Worm (Caenorhabditis elegans): ENCODE results near the gene pudl-1.

The pudl-1 gene

ce11 chrIV:2855056-2855752, 22.5 kb downstream of the pudl-1 start (continued):
- no peak for TF ChIP-seq F37D6.2 (tag; optimal IDR thresholded peaks at IDR 0.05)
- TF ChIP-seq ZK337.2 (GFP tag; IDR thresholded peaks at IDR 0.05), result no peak
- TF ChIP-seq nhr-102 (tag; optimal IDR thresholded peaks at IDR 0.05), result peak; percentile 46
- peak; percentile 77 for TF ChIP-seq hlh-11 (tag; optimal IDR thresholded peaks at IDR 0.05)
- TF ChIP-seq nhr-41 (GFP tag; IDR thresholded peaks at IDR 0.05), result no peak
- no peak for TF ChIP-seq Y5F2A.4 (GFP tag; optimal IDR thresholded peaks at IDR 0.05)
- TF ChIP-seq lin-13 (GFP tag; optimal IDR thresholded peaks at IDR 0.05), result no peak
- peak; percentile 60 for TF ChIP-seq nhr-48 (tag; optimal IDR thresholded peaks at IDR 0.05)
- TF ChIP-seq Y48G9A.11 (GFP tag; IDR thresholded peaks at IDR 0.05), result no peak
- TF ChIP-seq gei-8 (GFP tag; optimal IDR thresholded peaks at IDR 0.05), result no peak
- no peak for TF ChIP-seq nhr-111 (GFP tag; optimal IDR thresholded peaks at IDR 0.05)
- TF ChIP-seq fos-1 (tag; optimal IDR thresholded peaks at IDR 0.05), result no peak
- TF ChIP-seq dve-1 (tag; optimal IDR thresholded peaks at IDR 0.05; ENCODE audit: insufficient read depth), result peak; percentile 81
- no peak for TF ChIP-seq mxl-3 (GFP tag; optimal IDR thresholded peaks at IDR 0.05)
- TF ChIP-seq nhr-11 (tag; optimal IDR thresholded peaks at IDR 0.05), result no peak
- TF ChIP-seq tra-1 (GFP tag; IDR thresholded peaks at IDR 0.05), result peak; percentile 77
- TF ChIP-seq madf-5 (GFP tag; IDR thresholded peaks at IDR 0.05), result no peak
- no peak for TF ChIP-seq lin-29 (GFP tag; IDR thresholded peaks at IDR 0.05)
- peak; percentile 100 for TF ChIP-seq php-3 (GFP tag; IDR thresholded peaks at IDR 0.05)
- TF ChIP-seq snpc-1.2 (GFP tag; IDR thresholded peaks at IDR 0.05), result no peak
- TF ChIP-seq lim-7 (GFP tag; IDR thresholded peaks at IDR 0.05), result no peak

ce11 chrIV:2858734-2859133, 26.0 kb downstream of the pudl-1 start:
- peak; percentile 85 for TF ChIP-seq fkh-10 (GFP tag; optimal IDR thresholded peaks at IDR 0.05)
- no peak for TF ChIP-seq Y48G9A.11 (GFP tag; IDR thresholded peaks at IDR 0.05)
- TF ChIP-seq tag-97 (GFP tag; IDR thresholded peaks at IDR 0.05), result no peak
- no peak for TF ChIP-seq lin-15B (tag; optimal IDR thresholded peaks at IDR 0.05)
- no peak for TF ChIP-seq F44E2.7 (GFP tag; IDR thresholded peaks at IDR 0.05)
- TF ChIP-seq hlh-30 (tag; optimal IDR thresholded peaks at IDR 0.05; ENCODE audit: insufficient read depth), result no peak
- TF ChIP-seq zfp-2 (tag; optimal IDR thresholded peaks at IDR 0.05), result no peak
- no peak for TF ChIP-seq F26F4.8 (GFP tag; conservative IDR thresholded peaks at IDR 0.05)
- TF ChIP-seq nhr-41 (GFP tag; IDR thresholded peaks at IDR 0.05), result no peak
- TF ChIP-seq vab-7 (GFP tag; IDR thresholded peaks at IDR 0.05), result no peak
- TF ChIP-seq nhr-48 (tag; optimal IDR thresholded peaks at IDR 0.05), result no peak
- no peak for TF ChIP-seq lin-39 (tag; optimal IDR thresholded peaks at IDR 0.05)
- no peak for TF ChIP-seq spr-1 (tag; optimal IDR thresholded peaks at IDR 0.05)
- TF ChIP-seq nhr-102 (tag; optimal IDR thresholded peaks at IDR 0.05), result no peak
- no peak for TF ChIP-seq snpc-4 (tag; optimal IDR thresholded peaks at IDR 0.05)
- no peak for TF ChIP-seq lin-38 (GFP tag; IDR thresholded peaks at IDR 0.05)
- peak; percentile 40; the same call in 1 of the 2 replicates for TF ChIP-seq ctbp-1 (GFP tag; IDR thresholded peaks at IDR 0.05)
- TF ChIP-seq tra-1 (GFP tag; IDR thresholded peaks at IDR 0.05), result no peak
- no peak for TF ChIP-seq dmd-9 (GFP tag; IDR thresholded peaks at IDR 0.05)
- TF ChIP-seq T20F7.1 (GFP tag; optimal IDR thresholded peaks at IDR 0.05), result no peak
- no peak for TF ChIP-seq nhr-28 (tag; optimal IDR thresholded peaks at IDR 0.05)
- peak; percentile 44 for TF ChIP-seq ces-1 (GFP tag; optimal IDR thresholded peaks at IDR 0.05)
- TF ChIP-seq aha-1 (tag), result no peak
- no peak for TF ChIP-seq ZK337.2 (GFP tag; IDR thresholded peaks at IDR 0.05)
- no peak for TF ChIP-seq jun-1 (tag; optimal IDR thresholded peaks at IDR 0.05)
- TF ChIP-seq nhr-10 (tag; optimal IDR thresholded peaks at IDR 0.05), result no peak
- TF ChIP-seq saeg-2 (GFP tag; IDR thresholded peaks at IDR 0.05), result no peak
